Worm (Caenorhabditis elegans) whole organism, L4 larva: Measurements from ENCODE around the gene mltn-9.

Source experiments
- D1046.2 ChIP-seq: fragments of 200-800 bp; sonication (Bioruptor generic); IDR thresholded peaks from 2 replicates; pipeline ENCODE4 v1.3.6; 2022; ENCODE audit warnings: missing genetic modification characterization, missing compliant biosample characterization
- F26F4.8 ChIP-seq: fragments of 200-800 bp; sonication (Bioruptor generic); conservative IDR thresholded peaks from 2 replicates; pipeline ENCODE4 v1.3.6; 2022; ENCODE audit warnings: missing genetic modification characterization, missing compliant biosample characterization
- F37D6.2 ChIP-seq: sonication (generic microtip); optimal IDR thresholded peaks from 2 replicates; lab custom pipeline; 2016; ENCODE audit warnings: mild to moderate bottlenecking, missing genetic modification characterization, missing compliant biosample characterization
- F49E8.2 ChIP-seq: sonication (generic microtip); optimal IDR thresholded peaks from 2 replicates; lab custom pipeline; 2016; ENCODE audit warnings: missing compliant biosample characterization, mild to moderate bottlenecking, missing genetic modification characterization, borderline replicate concordance
- T20F7.1 ChIP-seq: fragments of 200-800 bp; sonication (Bioruptor generic); optimal IDR thresholded peaks from 2 replicates; lab custom pipeline; 2018; ENCODE audit warnings: mild to moderate bottlenecking, missing genetic modification characterization, missing compliant biosample characterization
- Y105C5A.15 ChIP-seq: fragments of 200-800 bp; sonication (Bioruptor generic); IDR thresholded peaks from 2 replicates; pipeline ENCODE4 v1.3.6; 2022; ENCODE audit warnings: missing genetic modification characterization, missing compliant biosample characterization
- Y48G9A.11 ChIP-seq: fragments of 200-800 bp; sonication (Bioruptor generic); IDR thresholded peaks from 2 replicates; pipeline ENCODE4 v1.3.6; 2022; ENCODE audit warnings: missing genetic modification reagents, missing genetic modification characterization, missing compliant biosample characterization
- Y75B8A.6 ChIP-seq: fragments of 200-800 bp; sonication (Bioruptor generic); IDR thresholded peaks from 2 replicates; pipeline ENCODE4 v1.3.6; 2022; ENCODE audit warnings: missing genetic modification reagents, missing genetic modification characterization, missing compliant biosample characterization
- ZK546.5 ChIP-seq, 2 experiments: sonication (generic microtip); optimal IDR thresholded peaks; 2 replicates each; lab custom pipeline; 2017; ENCODE audit warnings: missing biosample characterization in 2 of 2, missing genetic modification characterization in 2 of 2
- aha-1 ChIP-seq: fragments of 150-350 bp; peaks from one replicate; lab custom pipeline; 2014; ENCODE audit warnings: missing biosample characterization, missing genetic modification characterization
- ama-1 ChIP-seq: fragments of 150-350 bp; optimal IDR thresholded peaks from 2 replicates; lab custom pipeline; 2014; ENCODE audit warnings: inconsistent platforms, mixed read lengths
- ceh-20 ChIP-seq: fragments of 200-800 bp; sonication (Bioruptor generic); IDR thresholded peaks from 2 replicates; pipeline ENCODE4 v1.3.6; 2022; ENCODE audit warnings: missing genetic modification reagents, missing genetic modification characterization, missing compliant biosample characterization
- ceh-28 ChIP-seq: fragments of 150-350 bp; optimal IDR thresholded peaks from 2 replicates; lab custom pipeline; 2014; ENCODE audit warnings: missing biosample characterization, missing genetic modification reagents, missing genetic modification characterization
- ceh-44 ChIP-seq: fragments of 200-800 bp; sonication (Bioruptor generic); IDR thresholded peaks from 2 replicates; pipeline ENCODE4 v1.3.6; 2022; ENCODE audit warnings: missing genetic modification reagents, missing genetic modification characterization, missing compliant biosample characterization
- ceh-82 ChIP-seq: sonication (generic microtip); optimal IDR thresholded peaks from 2 replicates; lab custom pipeline; 2017; ENCODE audit warnings: missing biosample characterization, missing genetic modification characterization
- cey-2 ChIP-seq: sonication (generic microtip); optimal IDR thresholded peaks from 3 replicates; lab custom pipeline; 2017; ENCODE audit warnings: missing genetic modification characterization, mild to moderate bottlenecking, missing compliant biosample characterization, antibody characterized with exemption, borderline replicate concordance; ENCODE audit not compliant: insufficient read depth
- ctbp-1 ChIP-seq: fragments of 200-800 bp; sonication (Bioruptor generic); IDR thresholded peaks from 2 replicates; pipeline ENCODE4 v1.3.6; 2022; ENCODE audit warnings: missing genetic modification reagents, missing genetic modification characterization, missing compliant biosample characterization
- daf-12 ChIP-seq: fragments of 150-350 bp; optimal IDR thresholded peaks from 2 replicates; lab custom pipeline; 2014; ENCODE audit warnings: missing biosample characterization, missing genetic modification reagents, missing genetic modification characterization
- daf-16 ChIP-seq, 3 experiments: sonication (generic microtip); optimal IDR thresholded peaks; 2 replicates each; lab custom pipeline; 2016 to 2017; ENCODE audit warnings: missing genetic modification characterization in 3 of 3, missing genetic modification reagents in 3 of 3, mild to moderate bottlenecking in 2 of 3, missing compliant biosample characterization in 2 of 3, missing biosample characterization in 1 of 3, moderate library complexity in 1 of 3
- dve-1 ChIP-seq: sonication (generic microtip); optimal IDR thresholded peaks from 2 replicates; lab custom pipeline; 2017; ENCODE audit warnings: antibody characterized with exemption, mild to moderate bottlenecking, missing genetic modification characterization, missing compliant biosample characterization; ENCODE audit not compliant: insufficient read depth
- fkh-10 ChIP-seq: fragments of 150-350 bp; optimal IDR thresholded peaks from 2 replicates; lab custom pipeline; 2014; ENCODE audit warnings: missing biosample characterization, missing genetic modification reagents, missing genetic modification characterization
- fos-1 ChIP-seq: fragments of 150-350 bp; optimal IDR thresholded peaks from 2 replicates; lab custom pipeline; 2014; ENCODE audit warnings: missing biosample characterization, missing genetic modification characterization
- hlh-30 ChIP-seq: sonication (generic microtip); optimal IDR thresholded peaks from 2 replicates; lab custom pipeline; 2017; ENCODE audit warnings: antibody characterized with exemption, mild to moderate bottlenecking, missing genetic modification characterization, missing compliant biosample characterization; ENCODE audit not compliant: insufficient read depth
- hmg-1.1 ChIP-seq: fragments of 200-800 bp; sonication (Bioruptor generic); IDR thresholded peaks from 2 replicates; pipeline ENCODE4 v1.3.6; 2022; ENCODE audit warnings: missing genetic modification reagents, missing genetic modification characterization, missing compliant biosample characterization
- jun-1 ChIP-seq: fragments of 150-350 bp; optimal IDR thresholded peaks from 2 replicates; lab custom pipeline; 2014; ENCODE audit warnings: missing biosample characterization, missing genetic modification reagents, missing genetic modification characterization
- lin-1 ChIP-seq: fragments of 200-800 bp; sonication (Bioruptor generic); IDR thresholded peaks from 2 replicates; pipeline ENCODE4 v1.3.6; 2022; ENCODE audit warnings: missing genetic modification reagents, missing genetic modification characterization, missing compliant biosample characterization
- lin-13 ChIP-seq: fragments of 150-350 bp; optimal IDR thresholded peaks from 2 replicates; lab custom pipeline; 2014; ENCODE audit warnings: missing biosample characterization, missing genetic modification reagents, missing genetic modification characterization
- lin-29 ChIP-seq: fragments of 200-800 bp; sonication (Bioruptor generic); IDR thresholded peaks from 2 replicates; pipeline ENCODE4 v1.3.6; 2022; ENCODE audit warnings: missing genetic modification reagents, missing genetic modification characterization, missing compliant biosample characterization
- lir-3 ChIP-seq: sonication (generic microtip); optimal IDR thresholded peaks from 2 replicates; lab custom pipeline; 2016; ENCODE audit warnings: mild to moderate bottlenecking, missing genetic modification characterization, missing compliant biosample characterization
- lsy-2 ChIP-seq, 2 experiments: fragments of 150-350 bp in 1 of 2; sonication (generic microtip) in 1 of 2; optimal IDR thresholded peaks; 2 replicates each; lab custom pipeline; 2014 to 2017; ENCODE audit warnings: missing biosample characterization in 2 of 2, missing genetic modification characterization in 2 of 2
- madf-5 ChIP-seq, 2 experiments: fragments of 200-800 bp; sonication (Bioruptor generic); IDR thresholded peaks; 2 replicates each; pipeline ENCODE4 v1.3.6; 2022; ENCODE audit warnings: missing compliant biosample characterization in 2 of 2, missing genetic modification characterization in 2 of 2
- mxl-3 ChIP-seq: fragments of 200-800 bp; sonication (Bioruptor generic); optimal IDR thresholded peaks from 2 replicates; lab custom pipeline; 2018; ENCODE audit warnings: mild to moderate bottlenecking, missing genetic modification characterization, missing compliant biosample characterization
- nhr-10 ChIP-seq: fragments of 150-350 bp; optimal IDR thresholded peaks from 2 replicates; lab custom pipeline; 2014; ENCODE audit warnings: missing biosample characterization, missing genetic modification characterization
- nhr-28 ChIP-seq: fragments of 150-350 bp; optimal IDR thresholded peaks from 2 replicates; lab custom pipeline; 2014; ENCODE audit warnings: missing biosample characterization, missing genetic modification characterization
- nhr-48 ChIP-seq: sonication (generic microtip); optimal IDR thresholded peaks from 2 replicates; lab custom pipeline; 2016; ENCODE audit warnings: mild to moderate bottlenecking, missing genetic modification characterization, missing compliant biosample characterization
- pha-4 ChIP-seq, 2 experiments: fragments of 150-350 bp in 1 of 2; fragments of 200-800 bp in 1 of 2; sonication (Bioruptor generic) in 1 of 2; IDR thresholded peaks in 1 of 2; optimal IDR thresholded peaks in 1 of 2; 2 replicates each; pipeline versions ENCODE4 v1.3.6 to Lab custom; 2014 to 2022; ENCODE audit warnings: missing genetic modification characterization in 2 of 2, missing genetic modification reagents in 2 of 2, missing biosample characterization in 1 of 2, missing compliant biosample characterization in 1 of 2
- php-3 ChIP-seq: fragments of 200-800 bp; sonication (Bioruptor generic); IDR thresholded peaks from 2 replicates; pipeline ENCODE4 v1.3.6; 2022; ENCODE audit warnings: missing genetic modification reagents, missing genetic modification characterization, missing compliant biosample characterization
- rbr-2 ChIP-seq: sonication (generic microtip); optimal IDR thresholded peaks from 2 replicates; lab custom pipeline; 2016; ENCODE audit warnings: missing genotype, missing genetic modification characterization, missing compliant biosample characterization
- sdz-12 ChIP-seq: fragments of 200-800 bp; sonication (Bioruptor generic); optimal IDR thresholded peaks from 2 replicates; lab custom pipeline; 2018; ENCODE audit warnings: mild to moderate bottlenecking, missing genetic modification characterization, missing compliant biosample characterization
- skn-1 ChIP-seq: fragments of 150-350 bp; optimal IDR thresholded peaks from 2 replicates; lab custom pipeline; 2014; ENCODE audit warnings: missing biosample characterization, missing genetic modification characterization
- snpc-1.2 ChIP-seq: fragments of 200-800 bp; sonication (Bioruptor generic); IDR thresholded peaks from 2 replicates; pipeline ENCODE4 v1.3.6; 2022; ENCODE audit warnings: missing genetic modification reagents, missing genetic modification characterization, missing compliant biosample characterization
- spr-3 ChIP-seq: fragments of 200-800 bp; sonication (Bioruptor generic); optimal IDR thresholded peaks from 2 replicates; lab custom pipeline; 2018; ENCODE audit warnings: mild to moderate bottlenecking, missing genetic modification characterization, missing compliant biosample characterization
- unc-39 ChIP-seq: sonication (generic microtip); optimal IDR thresholded peaks from 2 replicates; lab custom pipeline; 2017; ENCODE audit warnings: missing biosample characterization, missing genetic modification characterization
- zag-1 ChIP-seq: fragments of 150-350 bp; optimal IDR thresholded peaks from 2 replicates; lab custom pipeline; 2014; ENCODE audit warnings: missing biosample characterization, missing genetic modification characterization
- zfp-2 ChIP-seq: sonication (generic microtip); optimal IDR thresholded peaks from 2 replicates; lab custom pipeline; 2016; ENCODE audit warnings: mild to moderate bottlenecking, missing genetic modification characterization, missing compliant biosample characterization
- zfp-3 ChIP-seq: fragments of 200-800 bp; sonication (Bioruptor generic); conservative IDR thresholded peaks from 2 replicates; pipeline ENCODE4 v1.3.6; 2022; ENCODE audit warnings: missing genetic modification reagents, missing genetic modification characterization, missing compliant biosample characterization
- zip-2 ChIP-seq: fragments of 150-350 bp; optimal IDR thresholded peaks from 2 replicates; lab custom pipeline; 2014; ENCODE audit warnings: missing biosample characterization, missing genetic modification characterization

The mltn-9 gene

DNA sequence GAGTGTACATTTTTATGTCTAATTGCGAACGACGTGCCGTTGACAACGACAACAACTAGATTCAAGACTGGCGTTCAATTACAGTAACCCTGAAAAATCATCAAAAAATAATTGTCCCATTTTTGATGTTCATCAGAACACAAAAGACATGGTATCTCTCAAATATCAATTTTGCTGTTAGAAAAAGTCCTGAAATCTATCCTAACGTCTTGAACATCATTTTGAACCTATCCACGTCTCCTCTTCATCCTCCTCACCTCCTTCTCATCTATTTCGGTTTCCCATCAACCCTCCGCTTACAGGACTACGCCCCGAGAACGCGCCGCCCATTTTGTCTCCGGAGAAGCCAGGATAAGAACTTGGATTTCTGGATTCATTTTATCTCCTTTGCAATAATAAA, at the start of gene mltn-9:
mltn-9 (plus strand) TSS at position 301 of the 400 bp plus-strand sequence.
- TF ChIP-seq pha-4 (GFP tag; IDR thresholded peaks at IDR 0.05; lab: Robert Waterston, UW), result no peak
- no peak for TF ChIP-seq pha-4 (tag; optimal IDR thresholded peaks at IDR 0.05; lab: Kevin White, UChicago)
- TF ChIP-seq ceh-44, result no peak
- TF ChIP-seq daf-12 (tag; lab: Kevin White, UChicago), result no peak

- TF ChIP-seq zfp-2 (tag; lab: Kevin White, UChicago) (no peak), cey-2 (tag; lab: Kevin White, UChicago) (no peak), ceh-28 (tag; lab: Kevin White, UChicago) (no peak), Y48G9A.11 (no peak), nhr-10 (tag; lab: Kevin White, UChicago) (no peak), aha-1 (tag; lab: Kevin White, UChicago) (peak; percentile 68)
- TF ChIP-seq, all 104 proteins: peak for 1
Observed at ce11 chrII:14567811-14568210, 48.0 kb upstream of the mltn-9 start.

ce11 chrII:14569322-14569721, 46.5 kb upstream of the mltn-9 start:
- 0 out of 4 replicates have a peak, but pooled peaks of 1 of the 2 experiments have one; percentile 27 for TF ChIP-seq madf-5 (GFP tag; IDR thresholded peaks at IDR 0.05; lab: Robert Waterston, UW)
- no peak for TF ChIP-seq nhr-28 (tag; lab: Kevin White, UChicago)
- TF ChIP-seq fos-1 (tag; lab: Kevin White, UChicago), result no peak
- TF ChIP-seq F26F4.8, result 0 out of 2 replicates have a peak, but pooled peaks have one; percentile 16
- TF ChIP-seq hmg-1.1 (GFP tag; lab: Robert Waterston, UW), result peak; percentile 43; the same call in 1 of the 2 replicates
- no peak for TF ChIP-seq ceh-82 (tag; lab: Kevin White, UChicago)
- no peak for TF ChIP-seq lin-29 (GFP tag; lab: Robert Waterston, UW)
- TF ChIP-seq ctbp-1 (GFP tag; lab: Robert Waterston, UW), result 0 out of 2 replicates have a peak, but pooled peaks have one; percentile 51
- TF ChIP-seq Y105C5A.15, result no peak
- no peak for TF ChIP-seq Y75B8A.6 (GFP tag; lab: Robert Waterston, UW)
- no peak for TF ChIP-seq skn-1
- TF ChIP-seq php-3 (GFP tag; lab: Robert Waterston, UW), result no peak
- no peak for TF ChIP-seq lir-3 (tag; lab: Kevin White, UChicago)
- TF ChIP-seq ZK546.5 (tag; optimal IDR thresholded peaks at IDR 0.05; lab: Kevin White, UChicago), result no peak
- TF ChIP-seq lin-1 (GFP tag; lab: Robert Waterston, UW), result no peak
- peak; percentile 7 for TF ChIP-seq F37D6.2
- no peak for TF ChIP-seq zag-1 (tag; lab: Kevin White, UChicago)
- no peak for TF ChIP-seq hlh-30 (tag; lab: Kevin White, UChicago)
- no peak for TF ChIP-seq mxl-3 (GFP tag; lab: Kevin White, UChicago)
- no peak for TF ChIP-seq nhr-48 (tag; lab: Kevin White, UChicago)
- TF ChIP-seq spr-3 (GFP tag; lab: Kevin White, UChicago), result no peak
- no peak for TF ChIP-seq zfp-2 (tag; lab: Kevin White, UChicago)
- no peak for TF ChIP-seq ama-1 (lab: Kevin White, UChicago)
- no peak for TF ChIP-seq unc-39 (tag; lab: Kevin White, UChicago)
- TF ChIP-seq F49E8.2, result no peak
- peak; percentile 10 for TF ChIP-seq fkh-10 (GFP tag; lab: Kevin White, UChicago)
- TF ChIP-seq snpc-1.2 (GFP tag; lab: Robert Waterston, UW), result no peak
- TF ChIP-seq ceh-20 (GFP tag; lab: Robert Waterston, UW), result no peak
- no peak for TF ChIP-seq D1046.2
- TF ChIP-seq dve-1 (tag; lab: Kevin White, UChicago), result no peak
- peak in 1 of 2 experiments; percentile 10 for TF ChIP-seq lsy-2 (tag; optimal IDR thresholded peaks at IDR 0.05; lab: Kevin White, UChicago)
- no peak for TF ChIP-seq T20F7.1
- TF ChIP-seq sdz-12 (GFP tag; lab: Kevin White, UChicago), result no peak
- TF ChIP-seq zip-2 (tag; lab: Kevin White, UChicago), result no peak
- TF ChIP-seq zfp-3 (GFP tag; lab: Robert Waterston, UW), result no peak
- no peak for TF ChIP-seq lin-13 (GFP tag; lab: Kevin White, UChicago)
- TF ChIP-seq jun-1 (tag; lab: Kevin White, UChicago), result no peak
- peak; percentile 40 for TF ChIP-seq rbr-2
- TF ChIP-seq daf-16 (GFP tag; optimal IDR thresholded peaks at IDR 0.05; lab: Kevin White, UChicago), result no peak
- peak; percentile 10 for TF ChIP-seq daf-16 (tag; optimal IDR thresholded peaks at IDR 0.05; lab: Kevin White, UChicago)
